Fruit fly (Drosophila melanogaster) whole organism, prepupa: Measurements from ENCODE around the gene Atat.

ENCODE experiments used
- Blimp-1 ChIP-seq: fragments of 200-800 bp; sonication (Bioruptor generic); optimal IDR thresholded peaks from 3 replicates; lab custom pipeline; 2017; ENCODE audit warnings: missing biosample characterization, missing genetic modification characterization, mild to moderate bottlenecking, moderate library complexity, missing genetic modification reagents
- CG11902 ChIP-seq: fragments of 200-800 bp; sonication (Bioruptor generic); optimal IDR thresholded peaks from 3 replicates; lab custom pipeline; 2016; ENCODE audit warnings: missing biosample characterization, missing genetic modification characterization
- CG15336 ChIP-seq: fragments of 200-800 bp; sonication (Bioruptor generic); IDR thresholded peaks from 2 replicates; pipeline ENCODE4 v1.3.6; 2022; ENCODE audit warnings: missing biosample characterization, missing genetic modification characterization
- CG6808 ChIP-seq: fragments of 200-800 bp; sonication (Bioruptor generic); optimal IDR thresholded peaks from 3 replicates; lab custom pipeline; 2017; ENCODE audit warnings: missing biosample characterization, missing genetic modification characterization, mild to moderate bottlenecking, moderate library complexity, missing genetic modification reagents
- CG8632 ChIP-seq: fragments of 200-800 bp; sonication (Bioruptor generic); optimal IDR thresholded peaks from 3 replicates; lab custom pipeline; 2016; ENCODE audit warnings: missing biosample characterization, missing genetic modification characterization
- Lpt ChIP-seq: fragments of 200-800 bp; sonication (Bioruptor generic); optimal IDR thresholded peaks from 3 replicates; lab custom pipeline; 2016; ENCODE audit warnings: missing biosample characterization, missing genetic modification characterization
- net ChIP-seq: fragments of 200-800 bp; sonication (Bioruptor generic); optimal IDR thresholded peaks from 3 replicates; lab custom pipeline; 2016; ENCODE audit warnings: missing biosample characterization, missing genetic modification characterization
- ss ChIP-seq, 2 experiments: fragments of 200-800 bp; sonication (Bioruptor generic); optimal IDR thresholded peaks; 2 replicates in 1 of 2; 3 replicates in 1 of 2; lab custom pipeline; 2017 to 2018; ENCODE audit warnings: mild to moderate bottlenecking in 2 of 2, missing biosample characterization in 2 of 2, missing genetic modification characterization in 2 of 2, moderate library complexity in 1 of 2

- TF ChIP-seq CG8632 = peak; percentile 35
- TF ChIP-seq ss (GFP tag; optimal IDR thresholded peaks at IDR 0.05; lab: Kevin White, UChicago) = no peak
- peak; percentile 44 for TF ChIP-seq net (GFP tag; lab: Kevin White, UChicago)
- TF ChIP-seq CG15336 (GFP tag; lab: Robert Waterston, UW) = peak; percentile 85
- peak; percentile 61 for TF ChIP-seq Lpt (GFP tag; lab: Kevin White, UChicago)
- no peak for TF ChIP-seq CG6808 (GFP tag; lab: Kevin White, UChicago)
- TF ChIP-seq CG11902 (GFP tag; lab: Kevin White, UChicago) = peak; percentile 58
- TF ChIP-seq Blimp-1 = no peak
These were observed 7.2 kb downstream of the Atat start for dm6 chr3L:9419328-9419727.
